Worm (Caenorhabditis elegans) whole organism, L4 larva: ENCODE results near the gene F27B3.6.

Source experiments
- D1046.2 ChIP-seq: fragments of 200-800 bp; sonication (Bioruptor generic); IDR thresholded peaks from 2 replicates; pipeline ENCODE4 v1.3.6; 2022; ENCODE audit warnings: missing genetic modification characterization, missing compliant biosample characterization
- Y48G9A.11 ChIP-seq: fragments of 200-800 bp; sonication (Bioruptor generic); IDR thresholded peaks from 2 replicates; pipeline ENCODE4 v1.3.6; 2022; ENCODE audit warnings: missing genetic modification reagents, missing genetic modification characterization, missing compliant biosample characterization
- ZK546.5 ChIP-seq, 2 experiments: sonication (generic microtip); optimal IDR thresholded peaks; 2 replicates each; lab custom pipeline; 2017; ENCODE audit warnings: missing biosample characterization in 2 of 2, missing genetic modification characterization in 2 of 2
- ceh-62 ChIP-seq: sonication (generic microtip); optimal IDR thresholded peaks from 2 replicates; lab custom pipeline; 2017; ENCODE audit warnings: missing biosample characterization, missing genetic modification characterization
- cey-2 ChIP-seq: sonication (generic microtip); optimal IDR thresholded peaks from 3 replicates; lab custom pipeline; 2017; ENCODE audit warnings: missing genetic modification characterization, mild to moderate bottlenecking, missing compliant biosample characterization, antibody characterized with exemption, borderline replicate concordance; ENCODE audit not compliant: insufficient read depth
- hif-1 ChIP-seq, 2 experiments: sonication (generic microtip); optimal IDR thresholded peaks; 2 replicates each; lab custom pipeline; 2016 to 2017; ENCODE audit warnings: missing compliant biosample characterization in 2 of 2, missing genetic modification characterization in 2 of 2, missing genetic modification reagents in 2 of 2, missing genotype in 2 of 2, mild to moderate bottlenecking in 1 of 2
- lin-1 ChIP-seq: fragments of 200-800 bp; sonication (Bioruptor generic); IDR thresholded peaks from 2 replicates; pipeline ENCODE4 v1.3.6; 2022; ENCODE audit warnings: missing genetic modification reagents, missing genetic modification characterization, missing compliant biosample characterization
- lin-15B ChIP-seq: fragments of 150-350 bp; sonication (generic microtip); optimal IDR thresholded peaks from 3 replicates; lab custom pipeline; 2014; ENCODE audit warnings: missing biosample characterization, missing genetic modification characterization
- lin-38 ChIP-seq: fragments of 200-800 bp; sonication (Bioruptor generic); IDR thresholded peaks from 2 replicates; pipeline ENCODE4 v1.3.6; 2022; ENCODE audit warnings: missing genetic modification reagents, missing genetic modification characterization, missing compliant biosample characterization
- lir-3 ChIP-seq: sonication (generic microtip); optimal IDR thresholded peaks from 2 replicates; lab custom pipeline; 2016; ENCODE audit warnings: mild to moderate bottlenecking, missing genetic modification characterization, missing compliant biosample characterization
- madf-5 ChIP-seq, 2 experiments: fragments of 200-800 bp; sonication (Bioruptor generic); IDR thresholded peaks; 2 replicates each; pipeline ENCODE4 v1.3.6; 2022; ENCODE audit warnings: missing compliant biosample characterization in 2 of 2, missing genetic modification characterization in 2 of 2
- madf-9 ChIP-seq: fragments of 200-800 bp; sonication (Bioruptor generic); conservative IDR thresholded peaks from 2 replicates; pipeline ENCODE4 v1.3.6; 2022; ENCODE audit warnings: missing genetic modification reagents, missing genetic modification characterization, missing compliant biosample characterization
- mdt-29 ChIP-seq: fragments of 200-800 bp; sonication (Bioruptor generic); IDR thresholded peaks from 2 replicates; pipeline ENCODE4 v1.3.6; 2022; ENCODE audit warnings: missing genetic modification reagents, missing genetic modification characterization, missing compliant biosample characterization
- pqm-1 ChIP-seq: sonication (generic microtip); optimal IDR thresholded peaks from 2 replicates; lab custom pipeline; 2017; ENCODE audit warnings: missing biosample characterization, missing genetic modification characterization
- rbr-2 ChIP-seq: sonication (generic microtip); optimal IDR thresholded peaks from 2 replicates; lab custom pipeline; 2016; ENCODE audit warnings: missing genotype, missing genetic modification characterization, missing compliant biosample characterization
- saeg-2 ChIP-seq: fragments of 200-800 bp; sonication (Bioruptor generic); IDR thresholded peaks from 2 replicates; pipeline ENCODE4 v1.3.6; 2022; ENCODE audit warnings: missing genetic modification reagents, missing genetic modification characterization, missing compliant biosample characterization
- snpc-4 ChIP-seq: fragments of 150-350 bp; optimal IDR thresholded peaks from 2 replicates; lab custom pipeline; 2014; ENCODE audit warnings: missing biosample characterization, missing genetic modification characterization
- tra-1 ChIP-seq: fragments of 200-800 bp; sonication (Bioruptor generic); IDR thresholded peaks from 2 replicates; pipeline ENCODE4 v1.3.6; 2022; ENCODE audit warnings: missing genetic modification reagents, missing genetic modification characterization, missing compliant biosample characterization
- zag-1 ChIP-seq: fragments of 150-350 bp; optimal IDR thresholded peaks from 2 replicates; lab custom pipeline; 2014; ENCODE audit warnings: missing biosample characterization, missing genetic modification characterization
- ztf-7 ChIP-seq: fragments of 150-350 bp; optimal IDR thresholded peaks from 2 replicates; lab custom pipeline; 2014; ENCODE audit warnings: missing biosample characterization, missing genetic modification characterization

F27B3.6 gene

DNA sequence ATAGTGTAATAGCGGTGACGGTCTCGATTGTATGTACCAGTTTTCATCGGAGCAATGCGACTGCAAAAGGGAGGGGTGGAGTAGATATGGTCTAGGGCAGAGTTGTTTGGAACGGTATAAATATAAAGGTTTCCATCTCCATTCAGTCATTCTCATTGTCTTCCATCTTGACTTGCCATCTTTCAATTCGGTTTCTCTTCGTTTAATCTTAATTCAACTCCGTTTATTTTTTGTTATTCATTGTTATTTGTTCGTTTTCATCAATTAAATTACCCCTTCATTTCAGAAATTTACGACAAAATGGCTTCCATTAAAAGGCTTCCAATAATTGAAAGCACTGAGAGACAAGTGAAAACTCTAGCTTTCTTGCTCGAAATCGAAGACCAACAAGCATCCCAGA, 47.3 kb downstream of the F27B3.6 start, which contains the start of gene C09E7.11:
TSS of gene C09E7.11 (plus strand) at position 301 of the 400 bp plus-strand sequence.
- no peak for TF ChIP-seq cey-2
- TF ChIP-seq rbr-2, result no peak
- no peak for TF ChIP-seq lin-38

DNA sequence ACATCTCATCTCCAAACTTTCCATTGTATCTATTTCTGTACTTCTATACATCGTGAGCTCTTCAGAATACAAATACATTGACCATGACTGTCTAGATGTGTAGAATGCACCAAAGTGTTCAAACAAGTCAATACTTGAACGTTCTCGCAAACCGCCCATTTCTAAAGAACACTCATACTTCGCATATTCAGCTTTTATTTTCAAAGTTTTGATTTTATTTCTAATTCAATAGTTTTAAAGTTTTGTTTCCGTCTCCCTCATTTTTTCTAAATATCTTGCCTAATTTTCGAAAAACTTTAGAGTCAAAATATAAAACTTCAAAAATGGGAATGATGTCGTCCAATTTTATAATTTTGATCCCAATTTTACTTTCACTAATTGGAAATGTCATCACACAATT, 50.5 kb downstream of the F27B3.6 start, which contains the start of gene pqn-10:
TSS of gene pqn-10 (plus strand) at position 301 of the 400 bp plus-strand sequence.
- TF ChIP-seq lir-3, result no peak
- no peak for TF ChIP-seq pqm-1 (tag; lab: Kevin White, UChicago)
- no peak for TF ChIP-seq Y48G9A.11 (GFP tag; lab: Robert Waterston, UW)
- no peak for TF ChIP-seq mdt-29 (GFP tag; lab: Robert Waterston, UW)
- TF ChIP-seq madf-9 (GFP tag; lab: Robert Waterston, UW), result no peak
- TF ChIP-seq madf-5 (GFP tag; IDR thresholded peaks at IDR 0.05; lab: Robert Waterston, UW), result no peak
- no peak for TF ChIP-seq ztf-7 (tag; lab: Kevin White, UChicago)
- TF ChIP-seq tra-1 (GFP tag; lab: Robert Waterston, UW), result no peak
- no peak for TF ChIP-seq D1046.2 (GFP tag; lab: Robert Waterston, UW)
- TF ChIP-seq lin-15B (tag; lab: Kevin White, UChicago), result no peak
- TF ChIP-seq snpc-4, result no peak
- TF ChIP-seq zag-1 (tag; lab: Kevin White, UChicago), result no peak
- TF ChIP-seq ceh-62 (tag; lab: Kevin White, UChicago), result no peak
- TF ChIP-seq lin-1 (GFP tag; lab: Robert Waterston, UW), result no peak
- no peak for TF ChIP-seq saeg-2 (GFP tag; lab: Robert Waterston, UW)
- no peak for TF ChIP-seq ZK546.5 (tag; optimal IDR thresholded peaks at IDR 0.05; lab: Kevin White, UChicago)
- TF ChIP-seq hif-1 (tag; optimal IDR thresholded peaks at IDR 0.05; lab: Kevin White, UChicago), result no peak
